Fruit fly (Drosophila melanogaster) whole organism, embryonic: ENCODE results near the gene ova.

Experiments
- Bteb2 ChIP-seq: fragments of 200-800 bp; sonication (Bioruptor generic); optimal IDR thresholded peaks from 2 replicates; lab custom pipeline; 2016; ENCODE audit warnings: missing biosample characterization, missing genetic modification characterization
- CG12299 ChIP-seq: fragments of 200-800 bp; sonication (Bioruptor generic); optimal IDR thresholded peaks from 2 replicates; lab custom pipeline; 2018; ENCODE audit warnings: missing biosample characterization, mild to moderate bottlenecking, missing genetic modification characterization
- CG15514 ChIP-seq: fragments of 200-800 bp; sonication (Bioruptor generic); optimal IDR thresholded peaks from 3 replicates; lab custom pipeline; 2017; ENCODE audit warnings: missing biosample characterization, missing genetic modification characterization, mild to moderate bottlenecking, moderate library complexity, missing genetic modification reagents
- CG16813 ChIP-seq: fragments of 200-800 bp; sonication (Bioruptor generic); IDR thresholded peaks from 3 replicates; pipeline ENCODE4 v1.3.6; 2022; ENCODE audit warnings: missing biosample characterization, missing genetic modification characterization; ENCODE audit not compliant: partially characterized antibody
- CG2202 ChIP-seq: fragments of 200-800 bp; sonication (Bioruptor generic); optimal IDR thresholded peaks from 2 replicates; lab custom pipeline; 2018; ENCODE audit warnings: missing biosample characterization, mild to moderate bottlenecking, missing genetic modification characterization
- CG31365 ChIP-seq: fragments of 200-800 bp; sonication (Bioruptor generic); optimal IDR thresholded peaks from 2 replicates; lab custom pipeline; 2018; ENCODE audit warnings: missing biosample characterization, mild to moderate bottlenecking, missing genetic modification characterization
- CG31388 ChIP-seq: fragments of 200-800 bp; sonication (Bioruptor generic); optimal IDR thresholded peaks from 2 replicates; lab custom pipeline; 2016; ENCODE audit warnings: missing biosample characterization, missing genetic modification characterization
- CG31441 ChIP-seq: fragments of 200-800 bp; sonication (Bioruptor generic); IDR thresholded peaks from 2 replicates; pipeline ENCODE4 v1.3.6; 2022; ENCODE audit warnings: missing biosample characterization, missing genetic modification characterization
- CG34422 ChIP-seq: fragments of 200-800 bp; sonication (Bioruptor generic); IDR thresholded peaks from 3 replicates; pipeline ENCODE4 v1.3.6; 2022; ENCODE audit warnings: missing biosample characterization, missing genetic modification characterization
- CG4617 ChIP-seq: fragments of 200-800 bp; sonication (Bioruptor generic); optimal IDR thresholded peaks from 3 replicates; lab custom pipeline; 2016; ENCODE audit warnings: missing biosample characterization, missing genetic modification characterization, borderline replicate concordance
- CG6254 ChIP-seq: fragments of 200-800 bp; sonication (Bioruptor generic); optimal IDR thresholded peaks from 3 replicates; lab custom pipeline; 2017; ENCODE audit warnings: mild to moderate bottlenecking, missing biosample characterization, missing genetic modification reagents, missing genetic modification characterization
- CG6813 ChIP-seq: fragments of 200-800 bp; sonication (Bioruptor generic); optimal IDR thresholded peaks from 2 replicates; lab custom pipeline; 2017; ENCODE audit warnings: missing biosample characterization, missing genetic modification characterization, mild to moderate bottlenecking, moderate library complexity, missing genetic modification reagents
- D ChIP-seq, 2 experiments: fragments of 200-800 bp in 1 of 2; fragments of >200 bp in 1 of 2; sonication (Bioruptor generic) in 1 of 2; optimal IDR thresholded peaks; 2 replicates in 1 of 2; 3 replicates in 1 of 2; lab custom pipeline; 2017; ENCODE audit warnings: mild to moderate bottlenecking in 1 of 2, missing biosample characterization in 1 of 2, missing genetic modification characterization in 1 of 2, missing genetic modification reagents in 1 of 2
- Deaf1 ChIP-seq: fragments of 200-800 bp; optimal IDR thresholded peaks from 3 replicates; lab custom pipeline; 2019; ENCODE audit warnings: missing biosample characterization, mild to moderate bottlenecking, missing genetic modification characterization, moderate library complexity
- Dll ChIP-seq: fragments of 200-800 bp; sonication (Bioruptor generic); IDR thresholded peaks from 4 replicates; pipeline ENCODE4 v1.3.6; 2022; ENCODE audit warnings: missing biosample characterization, missing genetic modification characterization; ENCODE audit not compliant: partially characterized antibody
- Doc2 ChIP-seq: fragments of 200-800 bp; sonication (Bioruptor generic); IDR thresholded peaks from 2 replicates; pipeline ENCODE4 v1.3.6; 2022; ENCODE audit warnings: missing biosample characterization, missing genetic modification characterization
- Dref ChIP-seq: fragments of 200-800 bp; sonication (Bioruptor generic); IDR thresholded peaks from 2 replicates; pipeline ENCODE4 v1.3.6; 2022; ENCODE audit warnings: missing biosample characterization, missing genetic modification characterization
- E2f2 ChIP-seq: fragments of 200-800 bp; sonication (Bioruptor generic); IDR thresholded peaks from 2 replicates; pipeline ENCODE4 v1.3.6; 2022; ENCODE audit warnings: missing biosample characterization, missing genetic modification characterization
- ERR ChIP-seq: fragments of 200-800 bp; sonication (Bioruptor generic); optimal IDR thresholded peaks from 2 replicates; lab custom pipeline; 2016; ENCODE audit warnings: missing biosample characterization, missing genetic modification characterization
- Elba2 ChIP-seq: fragments of 200-800 bp; sonication (Bioruptor generic); optimal IDR thresholded peaks from 3 replicates; lab custom pipeline; 2016; ENCODE audit warnings: missing biosample characterization, missing genetic modification characterization
- Ets97D ChIP-seq: fragments of 200-800 bp; sonication (Bioruptor generic); optimal IDR thresholded peaks from 3 replicates; lab custom pipeline; 2016; ENCODE audit warnings: missing biosample characterization, missing genetic modification characterization
- Fer2 ChIP-seq: fragments of 200-800 bp; sonication (Bioruptor generic); optimal IDR thresholded peaks from 2 replicates; lab custom pipeline; 2018; ENCODE audit warnings: missing biosample characterization, mild to moderate bottlenecking, missing genetic modification characterization, moderate library complexity
- Hr3 ChIP-seq: fragments of 200-800 bp; sonication (Bioruptor generic); optimal IDR thresholded peaks from 3 replicates; lab custom pipeline; 2016; ENCODE audit warnings: missing biosample characterization, missing genetic modification characterization
- Mrtf ChIP-seq: fragments of 200-800 bp; sonication (Bioruptor generic); IDR thresholded peaks from 3 replicates; pipeline ENCODE4 v1.3.6; 2022; ENCODE audit warnings: missing biosample characterization, missing genetic modification characterization
- Ptx1 ChIP-seq: fragments of 200-800 bp; sonication (Bioruptor generic); IDR thresholded peaks from 2 replicates; pipeline ENCODE4 v1.3.6; 2022; ENCODE audit warnings: missing biosample characterization, missing genetic modification characterization
- Six4 ChIP-seq: fragments of 200-800 bp; sonication (Bioruptor generic); optimal IDR thresholded peaks from 2 replicates; lab custom pipeline; 2016; ENCODE audit warnings: missing biosample characterization, missing genetic modification characterization
- chinmo ChIP-seq: fragments of 200-800 bp; sonication (Bioruptor generic); IDR thresholded peaks from 4 replicates; pipeline ENCODE4 v1.3.6; 2022; ENCODE audit warnings: missing biosample characterization, missing genetic modification characterization; ENCODE audit not compliant: partially characterized antibody
- chm ChIP-seq: fragments of 200-800 bp; sonication (Bioruptor generic); IDR thresholded peaks from 2 replicates; pipeline ENCODE4 v1.3.6; 2022; ENCODE audit warnings: missing biosample characterization, missing genetic modification characterization
- emc ChIP-seq: fragments of 200-800 bp; sonication (Bioruptor generic); optimal IDR thresholded peaks from 2 replicates; lab custom pipeline; 2016; ENCODE audit warnings: missing biosample characterization, missing genetic modification characterization
- ems ChIP-seq: fragments of 200-800 bp; sonication (Bioruptor generic); optimal IDR thresholded peaks from 3 replicates; lab custom pipeline; 2016; ENCODE audit warnings: missing biosample characterization, missing genetic modification characterization
- ewg ChIP-seq: fragments of 200-800 bp; sonication (Bioruptor generic); optimal IDR thresholded peaks from 3 replicates; lab custom pipeline; 2017; ENCODE audit warnings: mild to moderate bottlenecking, missing biosample characterization, missing genetic modification reagents, missing genetic modification characterization
- fd96Cb ChIP-seq: fragments of 200-800 bp; sonication (Bioruptor generic); optimal IDR thresholded peaks from 2 replicates; lab custom pipeline; 2018; ENCODE audit warnings: missing biosample characterization, mild to moderate bottlenecking, missing genetic modification characterization, moderate library complexity
- gcm2 ChIP-seq: fragments of 200-800 bp; sonication (Bioruptor generic); optimal IDR thresholded peaks from 2 replicates; lab custom pipeline; 2016; ENCODE audit warnings: missing biosample characterization, missing genetic modification characterization
- her ChIP-seq: fragments of 200-800 bp; sonication (Bioruptor generic); optimal IDR thresholded peaks from 2 replicates; lab custom pipeline; 2016; ENCODE audit warnings: missing biosample characterization, missing genetic modification characterization
- ind ChIP-seq: fragments of 200-800 bp; sonication (Bioruptor generic); optimal IDR thresholded peaks from 3 replicates; lab custom pipeline; 2016; ENCODE audit warnings: missing biosample characterization, missing genetic modification characterization
- inv ChIP-seq: fragments of 200-800 bp; sonication (Bioruptor generic); IDR thresholded peaks from 2 replicates; pipeline ENCODE4 v1.3.6; 2022; ENCODE audit warnings: missing biosample characterization, missing genetic modification characterization; ENCODE audit not compliant: partially characterized antibody
- ken ChIP-seq: fragments of 200-800 bp; sonication (Bioruptor generic); IDR thresholded peaks from 3 replicates; pipeline ENCODE4 v1.3.6; 2022; ENCODE audit warnings: missing biosample characterization, missing genetic modification characterization
- kni ChIP-seq: fragments of 200-800 bp; sonication (Bioruptor generic); optimal IDR thresholded peaks from 3 replicates; lab custom pipeline; 2017; ENCODE audit warnings: mild to moderate bottlenecking, missing biosample characterization, missing genetic modification reagents, missing genetic modification characterization
- knrl ChIP-seq: fragments of 200-800 bp; sonication (Bioruptor generic); IDR thresholded peaks from 3 replicates; pipeline ENCODE4 v1.3.6; 2022; ENCODE audit warnings: missing biosample characterization, missing genetic modification characterization; ENCODE audit not compliant: partially characterized antibody
- odd ChIP-seq: fragments of 200-800 bp; sonication (Bioruptor generic); optimal IDR thresholded peaks from 2 replicates; lab custom pipeline; 2017; ENCODE audit warnings: missing biosample characterization, mild to moderate bottlenecking, missing genetic modification characterization
- pan ChIP-seq, 4 experiments: fragments of >200 bp in 3 of 4; fragments of 200-800 bp in 1 of 4; sonication (Bioruptor generic) in 1 of 4; optimal IDR thresholded peaks in 3 of 4; IDR thresholded peaks in 1 of 4; 2 replicates each; pipeline versions ENCODE4 v1.3.6 to Lab custom; 2017 to 2022; ENCODE audit warnings: missing biosample characterization in 2 of 4, missing genetic modification characterization in 2 of 4, mixed read lengths in 1 of 4
- pho ChIP-seq: fragments of 200-800 bp; sonication (Bioruptor generic); optimal IDR thresholded peaks from 2 replicates; lab custom pipeline; 2016; ENCODE audit warnings: missing biosample characterization, missing genetic modification characterization
- pum ChIP-seq: fragments of 200-800 bp; sonication (Bioruptor generic); optimal IDR thresholded peaks from 2 replicates; lab custom pipeline; 2016; ENCODE audit warnings: missing biosample characterization, missing genetic modification characterization
- sd ChIP-seq: fragments of 200-800 bp; sonication (Bioruptor generic); optimal IDR thresholded peaks from 3 replicates; lab custom pipeline; 2018; ENCODE audit warnings: missing biosample characterization, mild to moderate bottlenecking, missing genetic modification characterization, moderate library complexity
- ssp ChIP-seq: fragments of 200-800 bp; sonication (Bioruptor generic); IDR thresholded peaks from 2 replicates; pipeline ENCODE4 v1.3.6; 2022; ENCODE audit warnings: missing biosample characterization, missing genetic modification characterization
- tap ChIP-seq: fragments of 200-800 bp; optimal IDR thresholded peaks from 3 replicates; lab custom pipeline; 2019; ENCODE audit warnings: missing biosample characterization, mild to moderate bottlenecking, missing genetic modification characterization, moderate library complexity
- tin ChIP-seq: fragments of 200-800 bp; sonication (Bioruptor generic); optimal IDR thresholded peaks from 3 replicates; lab custom pipeline; 2016; ENCODE audit warnings: missing biosample characterization, missing genetic modification characterization
- tll ChIP-seq, 2 experiments: fragments of 200-800 bp in 1 of 2; fragments of >200 bp in 1 of 2; sonication (Bioruptor generic) in 1 of 2; optimal IDR thresholded peaks; 2 replicates each; lab custom pipeline; 2017 to 2019; ENCODE audit warnings: missing biosample characterization in 2 of 2, missing genetic modification characterization in 2 of 2, mild to moderate bottlenecking in 1 of 2, moderate library complexity in 1 of 2
- unc-4 ChIP-seq: fragments of 200-800 bp; sonication (Bioruptor generic); IDR thresholded peaks from 2 replicates; pipeline ENCODE4 v1.3.6; 2022; ENCODE audit warnings: missing biosample characterization, missing genetic modification characterization; ENCODE audit not compliant: partially characterized antibody
- wdn ChIP-seq: fragments of 200-800 bp; sonication (Bioruptor generic); IDR thresholded peaks from 2 replicates; pipeline ENCODE4 v1.3.6; 2022; ENCODE audit warnings: missing biosample characterization, missing genetic modification characterization

Gene ova

dm6 chr2L:10246785-10247190, 15.3 kb upstream of the ova start, which contains the start of gene chico (continued):
- no peak for TF ChIP-seq ssp (GFP tag; lab: Robert Waterston, UW)
- no peak for TF ChIP-seq CG12299
- TF ChIP-seq wdn (GFP tag; lab: Robert Waterston, UW), result no peak
- TF ChIP-seq pum (GFP tag; lab: Kevin White, UChicago), result no peak
- TF ChIP-seq CG4617 (GFP tag; lab: Kevin White, UChicago), result peak; percentile 63
- TF ChIP-seq Mrtf (GFP tag; lab: Robert Waterston, UW), result no peak
- no peak for TF ChIP-seq gcm2 (GFP tag; lab: Kevin White, UChicago)
- no peak for TF ChIP-seq ind (GFP tag; lab: Kevin White, UChicago)
- no peak for TF ChIP-seq CG6254 (GFP tag; lab: Kevin White, UChicago)
- no peak for TF ChIP-seq CG2202 (tag; lab: Kevin White, UChicago)
- TF ChIP-seq unc-4 (GFP tag; lab: Robert Waterston, UW), result peak; percentile 62
- TF ChIP-seq chm (GFP tag; lab: Robert Waterston, UW), result no peak
- no peak for TF ChIP-seq tap
- peak; percentile 83 for TF ChIP-seq Ets97D
- peak; percentile 42 for TF ChIP-seq her (GFP tag; lab: Kevin White, UChicago)
- no peak for TF ChIP-seq emc
- TF ChIP-seq kni (GFP tag; lab: Kevin White, UChicago), result no peak
- peak; percentile 82 for TF ChIP-seq sd (tag; lab: Kevin White, UChicago)
- no peak for TF ChIP-seq pan (optimal IDR thresholded peaks at IDR 0.05; lab: Kevin White, UChicago)
- TF ChIP-seq pan (GFP tag; optimal IDR thresholded peaks at IDR 0.05 in 1 of 2, IDR thresholded peaks at IDR 0.05 in 1 of 2), result no peak
- no peak for TF ChIP-seq CG31365 (tag; lab: Kevin White, UChicago)
- TF ChIP-seq ken (GFP tag; lab: Robert Waterston, UW), result no peak
- no peak for TF ChIP-seq fd96Cb (tag; lab: Kevin White, UChicago)
- peak; percentile 63; the same call in 1 of the 3 replicates for TF ChIP-seq CG34422 (GFP tag; lab: Robert Waterston, UW)
- TF ChIP-seq E2f2 (GFP tag; lab: Robert Waterston, UW), result peak; percentile 74
- no peak for TF ChIP-seq Doc2 (GFP tag; lab: Robert Waterston, UW)
- TF ChIP-seq Fer2, result no peak
- no peak for TF ChIP-seq ERR
- no peak for TF ChIP-seq ems (GFP tag; lab: Kevin White, UChicago)
- no peak for TF ChIP-seq tll (GFP tag; optimal IDR thresholded peaks at IDR 0.05; lab: Kevin White, UChicago)
- TF ChIP-seq Deaf1, result no peak
- TF ChIP-seq pho (GFP tag; lab: Kevin White, UChicago), result no peak
- TF ChIP-seq CG15514 (GFP tag; lab: Kevin White, UChicago), result no peak
- TF ChIP-seq D (optimal IDR thresholded peaks at IDR 0.05; lab: Kevin White, UChicago), result no peak
- TF ChIP-seq D (GFP tag; optimal IDR thresholded peaks at IDR 0.05; lab: Kevin White, UChicago), result no peak
- TF ChIP-seq CG31441 (GFP tag; lab: Robert Waterston, UW), result no peak
- no peak; the same call in 2 of the 3 replicates for TF ChIP-seq knrl (GFP tag; lab: Robert Waterston, UW)
- no peak for TF ChIP-seq ewg (GFP tag; lab: Kevin White, UChicago)
- no peak for TF ChIP-seq Six4 (GFP tag; lab: Kevin White, UChicago)
- no peak for TF ChIP-seq CG6813 (GFP tag; lab: Kevin White, UChicago)
- peak; percentile 98 for TF ChIP-seq Dref (GFP tag; lab: Robert Waterston, UW)
- TF ChIP-seq tin (GFP tag; lab: Kevin White, UChicago), result no peak
- TF ChIP-seq Ptx1, result no peak
- TF ChIP-seq CG16813, result peak; percentile 53
- no peak for TF ChIP-seq inv (GFP tag; lab: Robert Waterston, UW)
- TF ChIP-seq odd, result no peak
- no peak for TF ChIP-seq Elba2 (GFP tag; lab: Kevin White, UChicago)
- peak; percentile 58; the same call in 2 of the 4 replicates for TF ChIP-seq Dll
- peak; percentile 76; the same call in 2 of the 4 replicates for TF ChIP-seq chinmo (GFP tag; lab: Robert Waterston, UW)
- TF ChIP-seq Bteb2, result no peak
- no peak for TF ChIP-seq Hr3 (GFP tag; lab: Kevin White, UChicago)
- TF ChIP-seq CG31388 (GFP tag; lab: Kevin White, UChicago), result no peak
